Worm (Caenorhabditis elegans): Measurements from ENCODE around the gene F41E6.7.

ce11 chrV:8586920-8587319 lies 12.2 kb downstream of the F41E6.7 start:
- TF ChIP-seq hlh-15 (tag; optimal IDR thresholded peaks at IDR 0.05) (no peak), lin-11 (tag; optimal IDR thresholded peaks at IDR 0.05) (no peak), ceh-2 (tag; optimal IDR thresholded peaks at IDR 0.05) (no peak), pha-4 (tag; optimal IDR thresholded peaks at IDR 0.05) (no peak), unc-3 (GFP tag; conservative IDR thresholded peaks at IDR 0.05) (no peak), unc-3 (tag; optimal IDR thresholded peaks at IDR 0.05) (no peak)

All from whole organism, late embryonic.